Worm (Caenorhabditis elegans): ENCODE measurements around the gene dmsr-9.

dmsr-9 gene

ce11 chrV:6773735-6774134 is 25.7 kb downstream of the dmsr-9 start, which contains the start of gene ZC404.16:
ZC404.16 (minus strand) TSS chrV:6773835.
- TF ChIP-seq ceh-8 (GFP tag; optimal IDR thresholded peaks at IDR 0.05): no peak
- no peak for TF ChIP-seq nhr-19 (GFP tag; conservative IDR thresholded peaks at IDR 0.05)
- TF ChIP-seq nhr-47 (tag; optimal IDR thresholded peaks at IDR 0.05): no peak
- no peak for TF ChIP-seq dsc-1 (tag; optimal IDR thresholded peaks at IDR 0.05)
- no peak for TF ChIP-seq efl-3 (GFP tag; optimal IDR thresholded peaks at IDR 0.05)
- TF ChIP-seq hlh-4 (tag; optimal IDR thresholded peaks at IDR 0.05): no peak
- TF ChIP-seq vab-15 (tag; optimal IDR thresholded peaks at IDR 0.05): no peak
- TF ChIP-seq aha-1 (tag; optimal IDR thresholded peaks at IDR 0.05): no peak
- no peak for TF ChIP-seq nhr-28 (tag; optimal IDR thresholded peaks at IDR 0.05)
- TF ChIP-seq grh-1 (GFP tag; IDR thresholded peaks at IDR 0.05): no peak
- TF ChIP-seq ceh-90 (tag; optimal IDR thresholded peaks at IDR 0.05): no peak
- TF ChIP-seq nhr-237 (tag; optimal IDR thresholded peaks at IDR 0.05): no peak
- no peak for TF ChIP-seq unc-30 (tag; optimal IDR thresholded peaks at IDR 0.05)

- no peak for TF ChIP-seq ztf-4 (tag; optimal IDR thresholded peaks at IDR 0.05)
- TF ChIP-seq irx-1 (tag; optimal IDR thresholded peaks at IDR 0.05): no peak
- no peak for TF ChIP-seq ceh-63 (GFP tag; optimal IDR thresholded peaks at IDR 0.05)
- TF ChIP-seq nhr-19 (GFP tag; conservative IDR thresholded peaks at IDR 0.05): no peak
- TF ChIP-seq ztf-11 (tag; optimal IDR thresholded peaks at IDR 0.05): no peak
- TF ChIP-seq mab-9 (GFP tag; IDR thresholded peaks at IDR 0.05): no peak
- no peak for TF ChIP-seq lsy-2 (tag; optimal IDR thresholded peaks at IDR 0.05)
- TF ChIP-seq nhr-47 (tag; optimal IDR thresholded peaks at IDR 0.05): no peak
Observed at ce11 chrV:6771645-6772044, 27.8 kb downstream of the dmsr-9 start, which contains the start of gene srh-30. srh-30 (minus strand) TSS chrV:6771745.

- TF ChIP-seq nhr-85 (tag) (no peak), ceh-90 (tag; optimal IDR thresholded peaks at IDR 0.05) (no peak), dsc-1 (tag; optimal IDR thresholded peaks at IDR 0.05) (peak; percentile 92), fkh-4 (tag; optimal IDR thresholded peaks at IDR 0.05; ENCODE audit: borderline replicate concordance) (peak; percentile 55), nhr-90 (tag; optimal IDR thresholded peaks at IDR 0.05; ENCODE audit: poor library complexity) (no peak), rnt-1 (tag; optimal IDR thresholded peaks at IDR 0.05) (peak; percentile 34), snu-23 (GFP tag; optimal IDR thresholded peaks at IDR 0.05) (peak; percentile 21), egl-13 (tag; optimal IDR thresholded peaks at IDR 0.05) (no peak), lin-14 (GFP tag; optimal IDR thresholded peaks at IDR 0.05) (peak; percentile 31), F16B12.6 (tag; optimal IDR thresholded peaks at IDR 0.05) (no peak)
Observed at ce11 chrV:6769440-6769839, 30.0 kb downstream of the dmsr-9 start.

- peak; percentile 80 for TF ChIP-seq nhr-71 (tag; optimal IDR thresholded peaks at IDR 0.05)
- no peak for TF ChIP-seq unc-30 (tag; optimal IDR thresholded peaks at IDR 0.05)
- no peak for TF ChIP-seq nhr-12 (tag; optimal IDR thresholded peaks at IDR 0.05)
- no peak for TF ChIP-seq vab-15 (tag; optimal IDR thresholded peaks at IDR 0.05)
- no peak for TF ChIP-seq hpl-2 (GFP tag; optimal IDR thresholded peaks at IDR 0.05)
- no peak for TF ChIP-seq sptf-1 (tag; optimal IDR thresholded peaks at IDR 0.05)
- no peak for TF ChIP-seq zip-4 (GFP tag; optimal IDR thresholded peaks at IDR 0.05)
- TF ChIP-seq nhr-19 (GFP tag; conservative IDR thresholded peaks at IDR 0.05): peak; percentile 52
- no peak for TF ChIP-seq mdl-1 (tag; optimal IDR thresholded peaks at IDR 0.05)
- TF ChIP-seq tbx-2 (tag; optimal IDR thresholded peaks at IDR 0.05): no peak
- TF ChIP-seq lir-3 (tag; optimal IDR thresholded peaks at IDR 0.05; ENCODE audit: poor library complexity): no peak
- TF ChIP-seq ets-5 (GFP tag; IDR thresholded peaks at IDR 0.05): no peak
- peak; percentile 54 for TF ChIP-seq unc-130 (tag; optimal IDR thresholded peaks at IDR 0.05)
- TF ChIP-seq nhr-84 (tag; optimal IDR thresholded peaks at IDR 0.05): no peak
- peak; percentile 35 for TF ChIP-seq nhr-85 (tag)
- TF ChIP-seq nhr-20 (tag; optimal IDR thresholded peaks at IDR 0.05): peak; percentile 17
- TF ChIP-seq ztf-4 (tag; optimal IDR thresholded peaks at IDR 0.05): no peak
- no peak for TF ChIP-seq ceh-63 (GFP tag; optimal IDR thresholded peaks at IDR 0.05)
- TF ChIP-seq lin-14 (GFP tag; optimal IDR thresholded peaks at IDR 0.05): peak; percentile 83
- peak; percentile 46 for TF ChIP-seq sup-37 (GFP tag; optimal IDR thresholded peaks at IDR 0.05)
- no peak for TF ChIP-seq lin-35 (GFP tag; optimal IDR thresholded peaks at IDR 0.05)
- no peak for TF ChIP-seq nhr-77 (tag; optimal IDR thresholded peaks at IDR 0.05)
- TF ChIP-seq fkh-4 (tag; optimal IDR thresholded peaks at IDR 0.05; ENCODE audit: borderline replicate concordance): peak; percentile 22
- TF ChIP-seq mab-9 (GFP tag; IDR thresholded peaks at IDR 0.05): no peak
- no peak for TF ChIP-seq lin-39 (tag; optimal IDR thresholded peaks at IDR 0.05)
- peak; percentile 63 for TF ChIP-seq dsc-1 (tag; optimal IDR thresholded peaks at IDR 0.05)
- TF ChIP-seq irx-1 (tag; optimal IDR thresholded peaks at IDR 0.05): no peak
- TF ChIP-seq efl-1 (optimal IDR thresholded peaks at IDR 0.05): no peak
- peak in 1 of 2 experiments; percentile 11 for TF ChIP-seq efl-1 (GFP tag; optimal IDR thresholded peaks at IDR 0.05 in 1 of 2)
- TF ChIP-seq elt-3 (tag; optimal IDR thresholded peaks at IDR 0.05): no peak
- TF ChIP-seq snu-23 (GFP tag; optimal IDR thresholded peaks at IDR 0.05): peak; percentile 49
Observed at ce11 chrV:6768452-6768929, 31.0 kb downstream of the dmsr-9 start, which contains the start of the genes T25F10.1 and clik-1. T25F10.1 (plus strand) TSS chrV:6768502. clik-1 (minus strand) TSS chrV:6768732.

All from whole organism, L1 larva.